Fruit fly (Drosophila melanogaster): ENCODE results near the gene Upf2.
A peak's percentile ranks its signal among the peaks of the same experiment; 100 is the strongest.

DNA sequence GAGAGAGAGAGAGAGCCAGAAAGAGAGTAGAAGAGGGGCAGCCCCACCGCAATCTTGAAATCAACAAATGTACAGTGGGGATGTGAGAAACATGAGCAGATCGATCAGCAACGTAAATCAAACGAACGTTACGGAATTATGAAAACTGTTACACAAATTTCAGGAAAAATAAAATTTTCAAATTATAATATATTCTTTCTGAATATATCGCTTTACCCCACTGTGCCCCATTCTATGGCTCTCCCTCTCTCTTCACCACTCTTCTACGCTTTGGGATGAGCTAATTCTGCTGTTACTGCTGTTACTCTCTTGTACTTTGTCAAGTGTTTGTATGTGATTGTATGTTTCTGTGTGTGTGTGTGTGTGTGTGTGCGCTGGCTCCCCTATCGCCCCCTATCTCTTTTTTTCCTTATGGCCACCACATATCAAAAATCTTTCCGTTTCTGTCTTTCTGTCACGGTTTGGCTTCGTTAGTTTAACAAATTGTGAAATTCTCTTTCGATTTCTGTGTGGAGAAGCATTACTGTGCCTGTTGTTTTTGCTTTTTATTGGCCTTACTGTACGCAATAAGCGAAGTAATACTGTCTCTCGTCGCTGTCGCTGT is 15.9 kb upstream of the Upf2 start:
- TF ChIP-seq CG6163 (GFP tag; IDR thresholded peaks at IDR 0.05): peak; percentile 99
- TF ChIP-seq dsx (GFP tag; optimal IDR thresholded peaks at IDR 0.05; ENCODE audit: poor library complexity, severe bottlenecking): peak; percentile 93
